Worm (Caenorhabditis elegans) whole organism, L4 larva: Measurements from ENCODE around the gene F54B11.7.
A peak's percentile ranks its signal among the peaks of the same experiment; 100 is the strongest.

Experiments
- D1046.2 ChIP-seq: fragments of 200-800 bp; sonication (Bioruptor generic); IDR thresholded peaks from 2 replicates; pipeline ENCODE4 v1.3.6; 2022; ENCODE audit warnings: missing genetic modification characterization, missing compliant biosample characterization
- F10B5.3 ChIP-seq: sonication (generic microtip); optimal IDR thresholded peaks from 2 replicates; lab custom pipeline; 2016; ENCODE audit warnings: mild to moderate bottlenecking, missing genetic modification characterization, missing compliant biosample characterization
- F37D6.2 ChIP-seq: sonication (generic microtip); optimal IDR thresholded peaks from 2 replicates; lab custom pipeline; 2016; ENCODE audit warnings: mild to moderate bottlenecking, missing genetic modification characterization, missing compliant biosample characterization
- F44E2.7 ChIP-seq: fragments of 200-800 bp; sonication (Bioruptor generic); IDR thresholded peaks from 2 replicates; pipeline ENCODE4 v2.1.2; 2022; ENCODE audit warnings: missing genetic modification characterization, missing compliant biosample characterization
- arid-1 ChIP-seq: fragments of 200-800 bp; sonication (Bioruptor generic); conservative IDR thresholded peaks from 2 replicates; pipeline ENCODE4 v1.3.6; 2022; ENCODE audit warnings: missing genetic modification reagents, missing genetic modification characterization, missing compliant biosample characterization
- attf-4 ChIP-seq: sonication (generic microtip); optimal IDR thresholded peaks from 3 replicates; lab custom pipeline; 2017; ENCODE audit warnings: missing biosample characterization, missing genetic modification characterization
- ceh-32 ChIP-seq: sonication (generic microtip); optimal IDR thresholded peaks from 2 replicates; lab custom pipeline; 2016; ENCODE audit warnings: mild to moderate bottlenecking, missing genetic modification characterization, missing compliant biosample characterization; ENCODE audit not compliant: poor library complexity
- ceh-44 ChIP-seq: fragments of 200-800 bp; sonication (Bioruptor generic); IDR thresholded peaks from 2 replicates; pipeline ENCODE4 v1.3.6; 2022; ENCODE audit warnings: missing genetic modification reagents, missing genetic modification characterization, missing compliant biosample characterization
- ceh-82 ChIP-seq: sonication (generic microtip); optimal IDR thresholded peaks from 2 replicates; lab custom pipeline; 2017; ENCODE audit warnings: missing biosample characterization, missing genetic modification characterization
- cey-2 ChIP-seq: sonication (generic microtip); optimal IDR thresholded peaks from 3 replicates; lab custom pipeline; 2017; ENCODE audit warnings: missing genetic modification characterization, mild to moderate bottlenecking, missing compliant biosample characterization, antibody characterized with exemption, borderline replicate concordance; ENCODE audit not compliant: insufficient read depth
- daf-19 ChIP-seq: fragments of 200-800 bp; sonication (Bioruptor generic); conservative IDR thresholded peaks from 2 replicates; pipeline ENCODE4 v1.3.6; 2022; ENCODE audit warnings: missing genetic modification characterization, missing compliant biosample characterization
- dmd-6 ChIP-seq: fragments of 200-800 bp; sonication (Bioruptor generic); IDR thresholded peaks from 2 replicates; pipeline ENCODE4 v1.3.6; 2022; ENCODE audit warnings: missing genetic modification reagents, missing genetic modification characterization, missing compliant biosample characterization
- egl-27 ChIP-seq: sonication (generic microtip); optimal IDR thresholded peaks from 3 replicates; lab custom pipeline; 2017; ENCODE audit warnings: missing biosample characterization, missing genetic modification reagents, missing genetic modification characterization
- egl-43 ChIP-seq: fragments of 200-800 bp; sonication (Bioruptor generic); IDR thresholded peaks from 2 replicates; pipeline ENCODE4 v1.3.6; 2022; ENCODE audit warnings: missing genetic modification reagents, missing genetic modification characterization, missing compliant biosample characterization
- gei-8 ChIP-seq: fragments of 200-800 bp; sonication (Bioruptor generic); optimal IDR thresholded peaks from 2 replicates; lab custom pipeline; 2018; ENCODE audit warnings: mild to moderate bottlenecking, missing genetic modification characterization, missing compliant biosample characterization
- hif-1 ChIP-seq, 2 experiments: sonication (generic microtip); optimal IDR thresholded peaks; 2 replicates each; lab custom pipeline; 2016 to 2017; ENCODE audit warnings: missing compliant biosample characterization in 2 of 2, missing genetic modification characterization in 2 of 2, missing genetic modification reagents in 2 of 2, missing genotype in 2 of 2, mild to moderate bottlenecking in 1 of 2
- hlh-30 ChIP-seq: sonication (generic microtip); optimal IDR thresholded peaks from 2 replicates; lab custom pipeline; 2017; ENCODE audit warnings: antibody characterized with exemption, mild to moderate bottlenecking, missing genetic modification characterization, missing compliant biosample characterization; ENCODE audit not compliant: insufficient read depth
- lin-13 ChIP-seq: fragments of 150-350 bp; optimal IDR thresholded peaks from 2 replicates; lab custom pipeline; 2014; ENCODE audit warnings: missing biosample characterization, missing genetic modification reagents, missing genetic modification characterization
- lin-15B ChIP-seq: fragments of 150-350 bp; sonication (generic microtip); optimal IDR thresholded peaks from 3 replicates; lab custom pipeline; 2014; ENCODE audit warnings: missing biosample characterization, missing genetic modification characterization
- lin-38 ChIP-seq: fragments of 200-800 bp; sonication (Bioruptor generic); IDR thresholded peaks from 2 replicates; pipeline ENCODE4 v1.3.6; 2022; ENCODE audit warnings: missing genetic modification reagents, missing genetic modification characterization, missing compliant biosample characterization
- lir-3 ChIP-seq: sonication (generic microtip); optimal IDR thresholded peaks from 2 replicates; lab custom pipeline; 2016; ENCODE audit warnings: mild to moderate bottlenecking, missing genetic modification characterization, missing compliant biosample characterization
- madf-5 ChIP-seq, 2 experiments: fragments of 200-800 bp; sonication (Bioruptor generic); IDR thresholded peaks; 2 replicates each; pipeline ENCODE4 v1.3.6; 2022; ENCODE audit warnings: missing compliant biosample characterization in 2 of 2, missing genetic modification characterization in 2 of 2
- madf-9 ChIP-seq: fragments of 200-800 bp; sonication (Bioruptor generic); conservative IDR thresholded peaks from 2 replicates; pipeline ENCODE4 v1.3.6; 2022; ENCODE audit warnings: missing genetic modification reagents, missing genetic modification characterization, missing compliant biosample characterization
- mdl-1 ChIP-seq, 2 experiments: fragments of 150-350 bp in 1 of 2; sonication (generic microtip) in 1 of 2; optimal IDR thresholded peaks; 2 replicates each; lab custom pipeline; 2014 to 2017; ENCODE audit warnings: missing biosample characterization in 2 of 2, missing genetic modification characterization in 2 of 2
- mdt-29 ChIP-seq: fragments of 200-800 bp; sonication (Bioruptor generic); IDR thresholded peaks from 2 replicates; pipeline ENCODE4 v1.3.6; 2022; ENCODE audit warnings: missing genetic modification reagents, missing genetic modification characterization, missing compliant biosample characterization
- mep-1 ChIP-seq: fragments of 150-350 bp; sonication (generic microtip); optimal IDR thresholded peaks from 3 replicates; lab custom pipeline; 2014; ENCODE audit warnings: missing biosample characterization, missing genetic modification characterization
- mxl-2 ChIP-seq: fragments of 200-800 bp; sonication (Bioruptor generic); conservative IDR thresholded peaks from 2 replicates; pipeline ENCODE4 v1.3.6; 2022; ENCODE audit warnings: missing genetic modification reagents, missing genetic modification characterization, missing compliant biosample characterization
- nhr-102 ChIP-seq: sonication (generic microtip); optimal IDR thresholded peaks from 2 replicates; lab custom pipeline; 2016; ENCODE audit warnings: mild to moderate bottlenecking, missing genetic modification characterization, moderate library complexity, missing compliant biosample characterization
- nhr-11 ChIP-seq: fragments of 150-350 bp; optimal IDR thresholded peaks from 2 replicates; lab custom pipeline; 2014; ENCODE audit warnings: missing biosample characterization, missing genetic modification characterization
- nhr-111 ChIP-seq: fragments of 200-800 bp; sonication (Bioruptor generic); optimal IDR thresholded peaks from 2 replicates; lab custom pipeline; 2018; ENCODE audit warnings: mild to moderate bottlenecking, missing genetic modification characterization, missing compliant biosample characterization
- nhr-41 ChIP-seq: fragments of 200-800 bp; sonication (Bioruptor generic); IDR thresholded peaks from 2 replicates; pipeline ENCODE4 v1.3.6; 2022; ENCODE audit warnings: missing genetic modification reagents, missing genetic modification characterization, missing compliant biosample characterization
- nhr-48 ChIP-seq: sonication (generic microtip); optimal IDR thresholded peaks from 2 replicates; lab custom pipeline; 2016; ENCODE audit warnings: mild to moderate bottlenecking, missing genetic modification characterization, missing compliant biosample characterization
- nhr-76 ChIP-seq: fragments of 150-350 bp; optimal IDR thresholded peaks from 2 replicates; lab custom pipeline; 2014; ENCODE audit warnings: missing biosample characterization, missing genetic modification characterization
- nhr-77 ChIP-seq: fragments of 150-350 bp; optimal IDR thresholded peaks from 2 replicates; lab custom pipeline; 2014; ENCODE audit warnings: missing biosample characterization, missing genetic modification characterization
- pha-4 ChIP-seq, 2 experiments: fragments of 150-350 bp in 1 of 2; fragments of 200-800 bp in 1 of 2; sonication (Bioruptor generic) in 1 of 2; IDR thresholded peaks in 1 of 2; optimal IDR thresholded peaks in 1 of 2; 2 replicates each; pipeline versions ENCODE4 v1.3.6 to Lab custom; 2014 to 2022; ENCODE audit warnings: missing genetic modification characterization in 2 of 2, missing genetic modification reagents in 2 of 2, missing biosample characterization in 1 of 2, missing compliant biosample characterization in 1 of 2
- rbr-2 ChIP-seq: sonication (generic microtip); optimal IDR thresholded peaks from 2 replicates; lab custom pipeline; 2016; ENCODE audit warnings: missing genotype, missing genetic modification characterization, missing compliant biosample characterization
- saeg-2 ChIP-seq: fragments of 200-800 bp; sonication (Bioruptor generic); IDR thresholded peaks from 2 replicates; pipeline ENCODE4 v1.3.6; 2022; ENCODE audit warnings: missing genetic modification reagents, missing genetic modification characterization, missing compliant biosample characterization
- skn-1 ChIP-seq: fragments of 150-350 bp; optimal IDR thresholded peaks from 2 replicates; lab custom pipeline; 2014; ENCODE audit warnings: missing biosample characterization, missing genetic modification characterization
- snpc-4 ChIP-seq: fragments of 150-350 bp; optimal IDR thresholded peaks from 2 replicates; lab custom pipeline; 2014; ENCODE audit warnings: missing biosample characterization, missing genetic modification characterization
- spr-1 ChIP-seq: sonication (generic microtip); optimal IDR thresholded peaks from 2 replicates; lab custom pipeline; 2016; ENCODE audit warnings: mild to moderate bottlenecking, missing genetic modification characterization, missing compliant biosample characterization
- tag-97 ChIP-seq: fragments of 200-800 bp; sonication (Bioruptor generic); IDR thresholded peaks from 2 replicates; pipeline ENCODE4 v1.3.6; 2022; ENCODE audit warnings: missing genetic modification characterization, missing compliant biosample characterization
- unc-62 ChIP-seq, 3 experiments: fragments of 150-350 bp in 1 of 3; sonication (generic microtip); optimal IDR thresholded peaks in 2 of 3; peaks in 1 of 3; 1 replicate in 1 of 3; 2 replicates in 2 of 3; lab custom pipeline; 2014 to 2017; ENCODE audit warnings: missing biosample characterization in 3 of 3, missing genetic modification characterization in 3 of 3, missing genetic modification reagents in 3 of 3, missing genotype in 1 of 3
- vab-7 ChIP-seq: fragments of 200-800 bp; sonication (Bioruptor generic); IDR thresholded peaks from 2 replicates; pipeline ENCODE4 v1.3.6; 2022; ENCODE audit warnings: missing genetic modification reagents, missing genetic modification characterization, missing compliant biosample characterization
- zag-1 ChIP-seq: fragments of 150-350 bp; optimal IDR thresholded peaks from 2 replicates; lab custom pipeline; 2014; ENCODE audit warnings: missing biosample characterization, missing genetic modification characterization
- zfp-2 ChIP-seq: sonication (generic microtip); optimal IDR thresholded peaks from 2 replicates; lab custom pipeline; 2016; ENCODE audit warnings: mild to moderate bottlenecking, missing genetic modification characterization, missing compliant biosample characterization
- ztf-11 ChIP-seq: fragments of 150-350 bp; optimal IDR thresholded peaks from 2 replicates; lab custom pipeline; 2014; ENCODE audit warnings: missing biosample characterization, missing genetic modification characterization
- ztf-7 ChIP-seq: fragments of 150-350 bp; optimal IDR thresholded peaks from 2 replicates; lab custom pipeline; 2014; ENCODE audit warnings: missing biosample characterization, missing genetic modification characterization

Gene F54B11.7

ce11 chrX:13578483-13578882 lies 21.8 kb upstream of the F54B11.7 start, which contains the start of gene F54B11.11:
TSS of gene F54B11.11 (plus strand) at chrX:13578783.
- TF ChIP-seq egl-27 (tag; lab: Kevin White, UChicago): no peak
- TF ChIP-seq lir-3 (tag; lab: Kevin White, UChicago): no peak
- TF ChIP-seq skn-1 (tag; lab: Kevin White, UChicago): no peak
- TF ChIP-seq mep-1 (tag; lab: Kevin White, UChicago): no peak
- TF ChIP-seq ceh-82 (tag; lab: Kevin White, UChicago): no peak
- TF ChIP-seq gei-8 (GFP tag; lab: Kevin White, UChicago): no peak
- TF ChIP-seq snpc-4 (tag; lab: Kevin White, UChicago): no peak
- no peak for TF ChIP-seq F37D6.2 (tag; lab: Kevin White, UChicago)
- no peak for TF ChIP-seq D1046.2 (GFP tag; lab: Robert Waterston, UW)
- no peak for TF ChIP-seq nhr-102 (tag; lab: Kevin White, UChicago)
- no peak for TF ChIP-seq lin-38 (GFP tag; lab: Robert Waterston, UW)
- no peak for TF ChIP-seq nhr-76
- no peak for TF ChIP-seq zag-1 (tag; lab: Kevin White, UChicago)
- TF ChIP-seq ztf-7: no peak
- no peak for TF ChIP-seq mdl-1 (tag; optimal IDR thresholded peaks at IDR 0.05; lab: Kevin White, UChicago)
- TF ChIP-seq mxl-2 (GFP tag; lab: Robert Waterston, UW): no peak
- TF ChIP-seq nhr-41 (GFP tag; lab: Robert Waterston, UW): no peak
- no peak for TF ChIP-seq egl-43
- TF ChIP-seq zfp-2 (tag; lab: Kevin White, UChicago): no peak
- no peak for TF ChIP-seq nhr-77 (tag; lab: Kevin White, UChicago)

DNA sequence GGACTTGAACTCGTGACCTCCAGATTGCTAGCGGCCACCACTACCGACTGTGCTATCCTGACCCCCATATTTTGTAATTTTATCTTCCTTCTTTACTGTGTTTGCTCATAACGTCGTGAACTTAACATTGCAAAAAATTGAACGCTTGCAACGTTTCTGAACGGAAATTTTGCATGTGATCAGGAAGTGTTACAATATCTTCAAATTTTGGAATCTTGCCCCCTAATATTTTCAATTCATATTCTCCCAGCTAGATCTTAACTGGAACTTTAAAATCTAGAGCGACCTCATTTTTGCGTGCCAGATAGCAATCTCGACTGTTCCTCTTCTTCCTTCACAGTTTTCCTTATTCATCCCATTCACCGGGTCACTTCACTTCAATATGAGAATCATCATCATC lies 18.4 kb upstream of the F54B11.7 start, which contains the start of gene F54B11.10:
TSS of gene F54B11.10 (plus strand) at position 301 of the 400 bp plus-strand sequence.
- no peak for TF ChIP-seq dmd-6

DNA sequence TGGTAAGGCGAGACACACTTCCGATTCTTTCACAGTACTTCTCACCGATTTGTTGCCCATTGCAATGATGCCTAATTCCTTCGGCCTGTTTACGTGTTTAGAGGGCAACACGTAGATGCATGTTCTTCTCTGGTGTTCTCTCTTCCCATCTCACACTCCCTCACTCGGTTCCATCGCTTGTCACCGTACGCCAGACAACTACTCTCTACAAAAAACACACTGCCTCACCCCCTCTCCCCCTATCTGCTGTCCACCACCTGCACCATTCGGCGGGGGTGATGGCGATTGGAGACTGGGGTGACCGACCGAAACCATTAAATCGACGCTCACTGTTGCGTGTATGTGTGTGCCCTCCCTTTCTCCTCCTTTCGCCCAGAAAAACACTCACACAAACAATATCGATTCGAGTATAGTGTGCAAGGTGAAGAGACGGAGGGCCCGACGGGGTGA lies 16.3 kb upstream of the F54B11.7 start:
- peak in 1 of 2 experiments; percentile 42 for TF ChIP-seq hif-1 (tag; optimal IDR thresholded peaks at IDR 0.05; lab: Kevin White, UChicago)
- TF ChIP-seq nhr-48 (tag; lab: Kevin White, UChicago): peak; percentile 39
- TF ChIP-seq hlh-30 (tag; lab: Kevin White, UChicago): peak; percentile 61
- TF ChIP-seq tag-97 (GFP tag; lab: Robert Waterston, UW): no peak
- TF ChIP-seq cey-2 (tag; lab: Kevin White, UChicago): no peak
- TF ChIP-seq lin-13: no peak
- no peak for TF ChIP-seq attf-4 (tag; lab: Kevin White, UChicago)
- no peak for TF ChIP-seq unc-62 (GFP tag; optimal IDR thresholded peaks at IDR 0.05 in 1 of 2; lab: Kevin White, UChicago)
- TF ChIP-seq unc-62 (tag; optimal IDR thresholded peaks at IDR 0.05; lab: Kevin White, UChicago): no peak
- TF ChIP-seq ztf-7: no peak
- TF ChIP-seq spr-1 (tag; lab: Kevin White, UChicago): peak; percentile 1
- peak; percentile 36 for TF ChIP-seq rbr-2 (tag; lab: Kevin White, UChicago)
- TF ChIP-seq egl-27 (tag; lab: Kevin White, UChicago): no peak
- no peak for TF ChIP-seq zfp-2 (tag; lab: Kevin White, UChicago)
- TF ChIP-seq daf-19 (GFP tag; lab: Robert Waterston, UW): no peak
- TF ChIP-seq ceh-32 (tag; lab: Kevin White, UChicago): no peak
- no peak for TF ChIP-seq F44E2.7
- no peak for TF ChIP-seq vab-7 (GFP tag; lab: Robert Waterston, UW)
- no peak for TF ChIP-seq F10B5.3 (tag; lab: Kevin White, UChicago)
- no peak for TF ChIP-seq dmd-6
- TF ChIP-seq madf-5 (GFP tag; IDR thresholded peaks at IDR 0.05; lab: Robert Waterston, UW): no peak
- no peak for TF ChIP-seq ceh-44 (GFP tag; lab: Robert Waterston, UW)
- TF ChIP-seq madf-9: no peak
- TF ChIP-seq mdt-29: no peak
- TF ChIP-seq pha-4 (GFP tag; IDR thresholded peaks at IDR 0.05; lab: Robert Waterston, UW): no peak
- no peak for TF ChIP-seq pha-4 (tag; optimal IDR thresholded peaks at IDR 0.05; lab: Kevin White, UChicago)
- 0 out of 2 replicates have a peak, but pooled peaks have one; percentile 16 for TF ChIP-seq saeg-2
- no peak for TF ChIP-seq snpc-4 (tag; lab: Kevin White, UChicago)
- TF ChIP-seq lin-15B: no peak
- TF ChIP-seq nhr-11 (tag; lab: Kevin White, UChicago): no peak
- no peak for TF ChIP-seq arid-1 (GFP tag; lab: Robert Waterston, UW)
- no peak for TF ChIP-seq nhr-111 (GFP tag; lab: Kevin White, UChicago)
- no peak for TF ChIP-seq ztf-11 (tag; lab: Kevin White, UChicago)
